Worm (Caenorhabditis elegans) whole organism, L2 larva: ENCODE results near the gene par-4.

Experiments
- lin-39 ChIP-seq: fragments of 150-350 bp; optimal IDR thresholded peaks from 2 replicates; lab custom pipeline; 2014; ENCODE audit warnings: missing biosample characterization, missing genetic modification reagents, missing genetic modification characterization
- mdl-1 ChIP-seq, 2 experiments: fragments of 150-350 bp in 1 of 2; sonication (generic microtip) in 1 of 2; optimal IDR thresholded peaks; 2 replicates each; lab custom pipeline; 2017; ENCODE audit warnings: missing biosample characterization in 2 of 2, missing genetic modification characterization in 2 of 2
- nhr-25 ChIP-seq: fragments of 150-350 bp; sonication (generic microtip); optimal IDR thresholded peaks from 3 replicates; lab custom pipeline; 2014; ENCODE audit warnings: missing biosample characterization, missing genetic modification characterization
- sma-9 ChIP-seq, 2 experiments: fragments of 150-350 bp in 1 of 2; sonication (generic microtip) in 1 of 2; optimal IDR thresholded peaks; 2 replicates each; lab custom pipeline; 2014 to 2016; ENCODE audit warnings: missing genetic modification characterization in 2 of 2, mild to moderate bottlenecking in 1 of 2, missing biosample characterization in 1 of 2, missing compliant biosample characterization in 1 of 2, missing genetic modification reagents in 1 of 2, moderate library complexity in 1 of 2

DNA sequence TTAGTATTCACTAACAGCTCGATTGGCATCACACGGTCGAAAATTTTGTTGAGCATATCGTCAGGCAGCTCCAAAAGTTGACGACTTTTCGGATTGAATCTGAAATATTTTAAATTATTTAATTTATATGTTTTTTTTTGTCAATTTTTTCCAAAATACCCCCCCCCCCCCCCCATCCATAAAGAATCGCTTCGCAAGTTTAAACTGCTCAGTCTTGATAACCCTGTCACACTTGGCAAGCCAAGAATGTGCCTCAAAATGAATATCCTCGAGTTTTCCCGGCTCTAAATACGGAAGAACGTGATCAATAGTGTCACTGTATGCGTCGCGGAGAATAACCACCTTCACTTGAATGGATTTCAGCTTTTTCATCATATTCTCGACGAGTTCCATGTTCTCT is 34.7 kb downstream of the par-4 start, which contains the start of gene Y37H2A.18:
- TF ChIP-seq nhr-25 (tag; lab: Kevin White, UChicago) (no peak), mdl-1 (tag; optimal IDR thresholded peaks at IDR 0.05; lab: Kevin White, UChicago) (no peak), lin-39 (no peak), sma-9 (GFP tag; optimal IDR thresholded peaks at IDR 0.05; lab: Kevin White, UChicago) (no peak), sma-9 (tag; optimal IDR thresholded peaks at IDR 0.05; lab: Kevin White, UChicago) (no peak)
